Worm (Caenorhabditis elegans) whole organism, L1 larva: Measurements from ENCODE around the gene F42A10.6.

Experiments used
- C04F5.9 ChIP-seq: sonication (generic microtip); optimal IDR thresholded peaks from 2 replicates; lab custom pipeline; 2016; ENCODE audit warnings: missing genetic modification characterization, missing compliant biosample characterization
- C16A3.4 ChIP-seq: fragments of 150-350 bp; optimal IDR thresholded peaks from 2 replicates; lab custom pipeline; 2014; ENCODE audit warnings: missing biosample characterization, missing genetic modification characterization
- C34B4.2 ChIP-seq: sonication (generic microtip); optimal IDR thresholded peaks from 2 replicates; lab custom pipeline; 2017; ENCODE audit warnings: mild to moderate bottlenecking, missing genetic modification characterization, missing compliant biosample characterization
- F16B12.6 ChIP-seq: fragments of 150-350 bp; optimal IDR thresholded peaks from 2 replicates; lab custom pipeline; 2014; ENCODE audit warnings: missing biosample characterization, missing genetic modification characterization
- aha-1 ChIP-seq: fragments of 150-350 bp; optimal IDR thresholded peaks from 2 replicates; lab custom pipeline; 2014; ENCODE audit warnings: missing biosample characterization, missing genetic modification characterization
- alr-1 ChIP-seq: fragments of 200-800 bp; sonication (Bioruptor generic); optimal IDR thresholded peaks from 2 replicates; lab custom pipeline; 2018; ENCODE audit warnings: borderline replicate concordance, mild to moderate bottlenecking, missing genetic modification characterization, missing compliant biosample characterization
- blmp-1 ChIP-seq: fragments of 150-350 bp; optimal IDR thresholded peaks from 2 replicates; lab custom pipeline; 2014; ENCODE audit warnings: missing biosample characterization, missing genetic modification characterization
- ceh-63 ChIP-seq: fragments of 200-800 bp; sonication (Bioruptor generic); optimal IDR thresholded peaks from 2 replicates; lab custom pipeline; 2018; ENCODE audit warnings: mild to moderate bottlenecking, missing genetic modification characterization, missing compliant biosample characterization
- ceh-8 ChIP-seq: fragments of 200-800 bp; sonication (Bioruptor generic); optimal IDR thresholded peaks from 2 replicates; lab custom pipeline; 2018; ENCODE audit warnings: mild to moderate bottlenecking, missing genetic modification characterization, moderate library complexity, missing compliant biosample characterization
- ceh-82 ChIP-seq, 3 experiments: fragments of 150-350 bp in 1 of 3; sonication (generic microtip) in 2 of 3; optimal IDR thresholded peaks; 2 replicates each; lab custom pipeline; 2014 to 2017; ENCODE audit warnings: missing biosample characterization in 3 of 3, missing genetic modification characterization in 3 of 3
- ceh-88 ChIP-seq: fragments of 200-800 bp; sonication (Bioruptor generic); IDR thresholded peaks from 2 replicates; pipeline ENCODE4 v1.3.6; 2022; ENCODE audit warnings: missing genetic modification characterization, missing compliant biosample characterization
- ceh-90 ChIP-seq: sonication (generic microtip); optimal IDR thresholded peaks from 2 replicates; lab custom pipeline; 2016; ENCODE audit warnings: missing genetic modification characterization, missing compliant biosample characterization
- ces-1 ChIP-seq: fragments of 150-350 bp; optimal IDR thresholded peaks from 2 replicates; lab custom pipeline; 2014; ENCODE audit warnings: missing biosample characterization, missing genetic modification reagents, missing genetic modification characterization
- efl-3 ChIP-seq: fragments of 200-800 bp; sonication (Bioruptor generic); optimal IDR thresholded peaks from 2 replicates; lab custom pipeline; 2018; ENCODE audit warnings: mild to moderate bottlenecking, missing genetic modification characterization, missing compliant biosample characterization
- egl-13 ChIP-seq: sonication (generic microtip); optimal IDR thresholded peaks from 2 replicates; lab custom pipeline; 2016; ENCODE audit warnings: missing genotype, missing genetic modification reagents, missing genetic modification characterization, missing compliant biosample characterization
- egl-27 ChIP-seq, 2 experiments: fragments of 150-350 bp in 1 of 2; sonication (generic microtip); optimal IDR thresholded peaks; 3 replicates each; lab custom pipeline; 2017 to 2018; ENCODE audit warnings: missing biosample characterization in 2 of 2, missing genetic modification characterization in 2 of 2, missing genetic modification reagents in 2 of 2
- elt-3 ChIP-seq, 6 experiments: fragments of 150-350 bp in 1 of 6; sonication (generic microtip); optimal IDR thresholded peaks; 2 replicates each; lab custom pipeline; 2017 to 2018; ENCODE audit warnings: missing biosample characterization in 6 of 6, missing genetic modification characterization in 6 of 6, inconsistent platforms in 1 of 6
- fkh-8 ChIP-seq: sonication (generic microtip); optimal IDR thresholded peaks from 2 replicates; lab custom pipeline; 2016; ENCODE audit warnings: mild to moderate bottlenecking, missing genetic modification characterization, missing compliant biosample characterization
- fos-1 ChIP-seq: fragments of 150-350 bp; optimal IDR thresholded peaks from 2 replicates; lab custom pipeline; 2014; ENCODE audit warnings: missing biosample characterization, missing genetic modification characterization
- grh-1 ChIP-seq: fragments of 200-800 bp; sonication (Bioruptor generic); IDR thresholded peaks from 2 replicates; pipeline ENCODE4 v1.3.6; 2022; ENCODE audit warnings: missing genetic modification reagents, missing genetic modification characterization, missing compliant biosample characterization
- hpl-2 ChIP-seq: fragments of 150-350 bp; optimal IDR thresholded peaks from 2 replicates; lab custom pipeline; 2014; ENCODE audit warnings: missing biosample characterization, missing genetic modification reagents, missing genetic modification characterization
- irx-1 ChIP-seq: sonication (generic microtip); optimal IDR thresholded peaks from 2 replicates; lab custom pipeline; 2016; ENCODE audit warnings: missing genetic modification characterization, missing compliant biosample characterization
- jun-1 ChIP-seq: fragments of 150-350 bp; optimal IDR thresholded peaks from 2 replicates; lab custom pipeline; 2014; ENCODE audit warnings: missing biosample characterization, missing genetic modification reagents, missing genetic modification characterization
- lin-13 ChIP-seq: fragments of 150-350 bp; optimal IDR thresholded peaks from 2 replicates; lab custom pipeline; 2014; ENCODE audit warnings: missing biosample characterization, missing genetic modification reagents, missing genetic modification characterization
- lin-14 ChIP-seq: fragments of 200-800 bp; sonication (Bioruptor generic); optimal IDR thresholded peaks from 2 replicates; lab custom pipeline; 2018; ENCODE audit warnings: mild to moderate bottlenecking, missing genetic modification characterization, moderate library complexity, missing compliant biosample characterization
- lin-15B ChIP-seq: fragments of 150-350 bp; sonication (generic microtip); optimal IDR thresholded peaks from 3 replicates; lab custom pipeline; 2014; ENCODE audit warnings: missing biosample characterization, missing genetic modification characterization
- lin-39 ChIP-seq: fragments of 150-350 bp; optimal IDR thresholded peaks from 2 replicates; lab custom pipeline; 2014; ENCODE audit warnings: missing biosample characterization, missing genetic modification reagents, missing genetic modification characterization
- lsy-2 ChIP-seq, 2 experiments: fragments of 150-350 bp; optimal IDR thresholded peaks; 2 replicates each; lab custom pipeline; 2014; ENCODE audit warnings: missing biosample characterization in 2 of 2, missing genetic modification characterization in 2 of 2
- mep-1 ChIP-seq: fragments of 150-350 bp; optimal IDR thresholded peaks from 2 replicates; lab custom pipeline; 2014; ENCODE audit warnings: missing biosample characterization, missing genetic modification characterization
- nhr-12 ChIP-seq: sonication (generic microtip); optimal IDR thresholded peaks from 2 replicates; lab custom pipeline; 2017; ENCODE audit warnings: missing biosample characterization, missing genetic modification characterization
- nhr-237 ChIP-seq: fragments of 150-350 bp; optimal IDR thresholded peaks from 2 replicates; lab custom pipeline; 2014; ENCODE audit warnings: missing biosample characterization, missing genetic modification characterization
- nhr-28 ChIP-seq: fragments of 150-350 bp; optimal IDR thresholded peaks from 2 replicates; lab custom pipeline; 2014; ENCODE audit warnings: missing biosample characterization, missing genetic modification characterization
- nhr-71 ChIP-seq: sonication (generic microtip); optimal IDR thresholded peaks from 2 replicates; lab custom pipeline; 2016; ENCODE audit warnings: mild to moderate bottlenecking, missing genetic modification characterization, moderate library complexity, missing compliant biosample characterization
- nhr-76 ChIP-seq: sonication (generic microtip); optimal IDR thresholded peaks from 2 replicates; lab custom pipeline; 2017; ENCODE audit warnings: missing biosample characterization, missing genetic modification characterization
- nhr-77 ChIP-seq: fragments of 150-350 bp; optimal IDR thresholded peaks from 2 replicates; lab custom pipeline; 2014; ENCODE audit warnings: missing biosample characterization, missing genetic modification characterization
- nhr-84 ChIP-seq: sonication (generic microtip); optimal IDR thresholded peaks from 2 replicates; lab custom pipeline; 2017; ENCODE audit warnings: missing biosample characterization, missing genetic modification characterization
- nhr-85 ChIP-seq: sonication (generic microtip); peaks from one replicate; lab custom pipeline; 2016; ENCODE audit warnings: missing genetic modification characterization, inconsistent platforms, missing compliant biosample characterization
- pag-3 ChIP-seq: sonication (generic microtip); optimal IDR thresholded peaks from 2 replicates; lab custom pipeline; 2017; ENCODE audit warnings: missing genetic modification characterization, mild to moderate bottlenecking, missing compliant biosample characterization, antibody characterized with exemption, borderline replicate concordance; ENCODE audit not compliant: insufficient read depth
- pax-3 ChIP-seq: fragments of 200-800 bp; sonication (Bioruptor generic); optimal IDR thresholded peaks from 2 replicates; lab custom pipeline; 2018; ENCODE audit warnings: mild to moderate bottlenecking, missing genetic modification characterization, moderate library complexity, missing compliant biosample characterization
- pqm-1 ChIP-seq: sonication (generic microtip); optimal IDR thresholded peaks from 3 replicates; lab custom pipeline; 2017; ENCODE audit warnings: missing biosample characterization, missing genetic modification characterization
- rnt-1 ChIP-seq: sonication (generic microtip); optimal IDR thresholded peaks from 2 replicates; lab custom pipeline; 2016; ENCODE audit warnings: mild to moderate bottlenecking, missing genetic modification characterization, moderate library complexity, missing compliant biosample characterization
- skn-1 ChIP-seq: fragments of 150-350 bp; optimal IDR thresholded peaks from 2 replicates; lab custom pipeline; 2014; ENCODE audit warnings: missing biosample characterization, missing genetic modification characterization
- snu-23 ChIP-seq: sonication (generic microtip); optimal IDR thresholded peaks from 2 replicates; lab custom pipeline; 2016; ENCODE audit warnings: missing genetic modification characterization, missing compliant biosample characterization
- sox-4 ChIP-seq: sonication (generic microtip); optimal IDR thresholded peaks from 2 replicates; lab custom pipeline; 2016; ENCODE audit warnings: missing genetic modification characterization, missing compliant biosample characterization
- sptf-1 ChIP-seq: fragments of 150-350 bp; optimal IDR thresholded peaks from 2 replicates; lab custom pipeline; 2014; ENCODE audit warnings: missing biosample characterization, missing genetic modification characterization
- sup-37 ChIP-seq: fragments of 200-800 bp; sonication (Bioruptor generic); optimal IDR thresholded peaks from 2 replicates; lab custom pipeline; 2018; ENCODE audit warnings: mild to moderate bottlenecking, missing genetic modification characterization, missing compliant biosample characterization
- tbx-2 ChIP-seq: sonication (generic microtip); optimal IDR thresholded peaks from 2 replicates; lab custom pipeline; 2016; ENCODE audit warnings: missing genetic modification characterization, missing compliant biosample characterization
- unc-130 ChIP-seq: fragments of 150-350 bp; optimal IDR thresholded peaks from 2 replicates; lab custom pipeline; 2017; ENCODE audit warnings: missing biosample characterization, missing genetic modification characterization, inconsistent platforms
- unc-86 ChIP-seq: sonication (generic microtip); optimal IDR thresholded peaks from 2 replicates; lab custom pipeline; 2016; ENCODE audit warnings: missing genetic modification characterization, missing compliant biosample characterization
- unc-98 ChIP-seq: fragments of 200-800 bp; sonication (Bioruptor generic); IDR thresholded peaks from 2 replicates; pipeline ENCODE4 v1.3.6; 2022; ENCODE audit warnings: missing genetic modification characterization, missing compliant biosample characterization
- zag-1 ChIP-seq: fragments of 150-350 bp; optimal IDR thresholded peaks from 2 replicates; lab custom pipeline; 2014; ENCODE audit warnings: missing biosample characterization, missing genetic modification characterization
- zip-4 ChIP-seq: fragments of 200-800 bp; sonication (Bioruptor generic); optimal IDR thresholded peaks from 2 replicates; lab custom pipeline; 2018; ENCODE audit warnings: mild to moderate bottlenecking, missing genetic modification characterization, moderate library complexity, missing compliant biosample characterization
- ztf-11 ChIP-seq, 2 experiments: sonication (generic microtip); optimal IDR thresholded peaks; 2 replicates each; lab custom pipeline; 2016 to 2017; ENCODE audit warnings: missing genetic modification characterization in 2 of 2, missing biosample characterization in 1 of 2, missing compliant biosample characterization in 1 of 2
- ztf-4 ChIP-seq: fragments of 150-350 bp; optimal IDR thresholded peaks from 2 replicates; lab custom pipeline; 2014; ENCODE audit warnings: missing biosample characterization, missing genetic modification characterization

F42A10.6 gene

DNA sequence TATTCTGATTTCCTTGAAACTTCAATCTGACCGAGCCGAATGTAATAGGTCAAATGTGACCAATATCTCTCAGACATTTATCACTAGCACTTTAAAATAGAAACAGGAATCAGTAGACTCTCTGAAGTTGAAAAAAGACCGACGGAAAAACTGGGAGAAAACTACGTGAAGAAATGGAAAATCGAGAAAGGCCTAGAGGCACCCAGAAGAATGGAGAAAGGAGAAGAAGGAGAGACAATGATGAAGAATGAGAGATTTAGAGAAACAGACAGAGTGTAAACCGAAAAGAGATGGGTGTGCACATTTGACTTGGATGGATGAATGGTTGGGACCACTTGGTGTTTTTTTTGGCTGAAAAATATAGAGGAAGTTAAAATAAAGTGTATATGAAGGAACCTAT, 6.6 kb downstream of the F42A10.6 start (continued):
- TF ChIP-seq ceh-63 (GFP tag; lab: Kevin White, UChicago) = no peak
- no peak for TF ChIP-seq nhr-28 (tag; lab: Kevin White, UChicago)
- no peak for TF ChIP-seq fkh-8 (tag; lab: Kevin White, UChicago)
- TF ChIP-seq nhr-77 (tag; lab: Kevin White, UChicago) = no peak
- TF ChIP-seq jun-1 (tag; lab: Kevin White, UChicago) = no peak
- TF ChIP-seq alr-1 = no peak
- no peak for TF ChIP-seq nhr-237 (tag; lab: Kevin White, UChicago)
- no peak for TF ChIP-seq sox-4 (tag; lab: Kevin White, UChicago)
- TF ChIP-seq sptf-1 (tag; lab: Kevin White, UChicago) = no peak
- TF ChIP-seq skn-1 = peak; percentile 29
- TF ChIP-seq nhr-85 = peak; percentile 67
- TF ChIP-seq unc-130 (tag; lab: Kevin White, UChicago) = no peak
- no peak for TF ChIP-seq zip-4 (GFP tag; lab: Kevin White, UChicago)
- TF ChIP-seq ceh-88 (GFP tag; lab: Robert Waterston, UW) = no peak
- TF ChIP-seq nhr-71 = peak; percentile 72
- TF ChIP-seq pqm-1 (tag; lab: Kevin White, UChicago) = no peak
- TF ChIP-seq rnt-1 (tag; lab: Kevin White, UChicago) = peak; percentile 70
- TF ChIP-seq grh-1 (GFP tag; lab: Robert Waterston, UW) = no peak
- peak; percentile 85 for TF ChIP-seq blmp-1
- TF ChIP-seq irx-1 = no peak
- no peak for TF ChIP-seq C04F5.9 (tag; lab: Kevin White, UChicago)
- TF ChIP-seq lin-13 (GFP tag; lab: Kevin White, UChicago) = no peak
- peak; percentile 43 to 56 for TF ChIP-seq lsy-2 (tag; optimal IDR thresholded peaks at IDR 0.05; lab: Kevin White, UChicago)
- TF ChIP-seq lin-39 (tag; lab: Kevin White, UChicago) = no peak
- peak; percentile 25 for TF ChIP-seq fos-1 (tag; lab: Kevin White, UChicago)
- no peak for TF ChIP-seq ceh-8 (GFP tag; lab: Kevin White, UChicago)
- no peak for TF ChIP-seq elt-3 (tag; optimal IDR thresholded peaks at IDR 0.05; lab: Kevin White, UChicago)
- TF ChIP-seq unc-86 (tag; lab: Kevin White, UChicago) = no peak
- no peak for TF ChIP-seq ztf-11 (tag; optimal IDR thresholded peaks at IDR 0.05; lab: Kevin White, UChicago)
- TF ChIP-seq aha-1 (tag; lab: Kevin White, UChicago) = no peak
- TF ChIP-seq efl-3 (GFP tag; lab: Kevin White, UChicago) = no peak
- TF ChIP-seq ceh-82 (tag; optimal IDR thresholded peaks at IDR 0.05; lab: Kevin White, UChicago) = peak in 2 of 3 experiments; percentile 5 to 67
- no peak for TF ChIP-seq nhr-76 (tag; lab: Kevin White, UChicago)
- peak; percentile 76 for TF ChIP-seq snu-23 (GFP tag; lab: Kevin White, UChicago)
- TF ChIP-seq ztf-4 = no peak
- no peak for TF ChIP-seq C34B4.2 (tag; lab: Kevin White, UChicago)
- no peak for TF ChIP-seq C16A3.4 (tag; lab: Kevin White, UChicago)
- TF ChIP-seq unc-98 (GFP tag; lab: Robert Waterston, UW) = no peak
- no peak for TF ChIP-seq pax-3 (tag; lab: Kevin White, UChicago)
- no peak for TF ChIP-seq ceh-90 (tag; lab: Kevin White, UChicago)
- TF ChIP-seq lin-15B (tag; lab: Kevin White, UChicago) = no peak
- peak; percentile 84 for TF ChIP-seq lin-14 (GFP tag; lab: Kevin White, UChicago)
- no peak for TF ChIP-seq zag-1 (tag; lab: Kevin White, UChicago)
- TF ChIP-seq tbx-2 (tag; lab: Kevin White, UChicago) = no peak
- no peak for TF ChIP-seq egl-27 (tag; optimal IDR thresholded peaks at IDR 0.05; lab: Kevin White, UChicago)
- no peak for TF ChIP-seq egl-13
- TF ChIP-seq pag-3 = no peak
- TF ChIP-seq hpl-2 (GFP tag; lab: Kevin White, UChicago) = no peak
- TF ChIP-seq nhr-12 (tag; lab: Kevin White, UChicago) = no peak
- no peak for TF ChIP-seq ces-1 (GFP tag; lab: Kevin White, UChicago)
- TF ChIP-seq mep-1 = no peak
- TF ChIP-seq F16B12.6 (tag; lab: Kevin White, UChicago) = no peak
- no peak for TF ChIP-seq nhr-84 (tag; lab: Kevin White, UChicago)
- no peak for TF ChIP-seq sup-37 (GFP tag; lab: Kevin White, UChicago)
